Fruit fly (Drosophila melanogaster): Measurements from ENCODE around the gene sgg.
A peak's percentile ranks its signal among the peaks of the same experiment; 100 is the strongest.

Gene sgg

DNA sequence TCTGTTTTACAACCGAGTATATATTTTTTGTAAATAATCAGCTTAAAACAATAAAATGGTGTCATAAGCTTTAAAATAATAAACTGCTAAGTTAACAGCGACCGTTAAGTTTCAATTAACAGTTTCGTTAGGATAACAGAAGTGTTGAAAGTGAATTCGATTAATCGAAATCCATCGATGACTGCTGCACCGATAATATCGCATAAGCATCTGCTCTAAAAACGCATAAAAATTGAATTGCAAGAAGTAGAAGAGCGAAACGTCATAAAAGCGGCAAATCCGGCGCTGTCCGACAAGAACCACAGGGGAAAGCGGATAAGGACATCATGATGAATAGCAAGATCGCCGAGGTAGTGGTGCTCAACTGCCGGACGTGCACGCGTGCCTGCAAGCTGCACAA, 93.8 kb downstream of the sgg start, which contains the start of gene dwg (continued):
- TF ChIP-seq CG17186 (GFP tag; optimal IDR thresholded peaks at IDR 0.05), result peak; percentile 53
- no peak for TF ChIP-seq HLH54F (GFP tag; optimal IDR thresholded peaks at IDR 0.05)
- TF ChIP-seq Abd-B (GFP tag; optimal IDR thresholded peaks at IDR 0.05), result peak; percentile 38
- no peak for TF ChIP-seq usp (GFP tag; optimal IDR thresholded peaks at IDR 0.05)
- TF ChIP-seq jumu (GFP tag; optimal IDR thresholded peaks at IDR 0.05), result no peak
- TF ChIP-seq row (GFP tag; IDR thresholded peaks at IDR 0.05), result peak; percentile 17; the same call in 1 of the 3 replicates
- peak; percentile 81 for TF ChIP-seq sna (GFP tag; IDR thresholded peaks at IDR 0.05; ENCODE audit: partially characterized antibody)
- TF ChIP-seq vnd (GFP tag; IDR thresholded peaks at IDR 0.05; ENCODE audit: partially characterized antibody), result peak; percentile 75
- no peak for TF ChIP-seq Vsx1 (GFP tag; optimal IDR thresholded peaks at IDR 0.05)
- TF ChIP-seq CG6654 (GFP tag; optimal IDR thresholded peaks at IDR 0.05), result no peak
- peak; percentile 28 for TF ChIP-seq gfzf (GFP tag; optimal IDR thresholded peaks at IDR 0.05)
- peak; percentile 75 for TF ChIP-seq MBD-R2 (GFP tag; IDR thresholded peaks at IDR 0.05)
- no peak for TF ChIP-seq Ssrp (tag; optimal IDR thresholded peaks at IDR 0.05)
- peak; percentile 75; the same call in 2 of the 3 replicates for TF ChIP-seq knrl (GFP tag; IDR thresholded peaks at IDR 0.05; ENCODE audit: partially characterized antibody)
- TF ChIP-seq CG14860 (GFP tag; IDR thresholded peaks at IDR 0.05; ENCODE audit: partially characterized antibody), result peak; percentile 68; the same call in 2 of the 3 replicates
- peak; percentile 75 for TF ChIP-seq Blimp-1 (GFP tag; optimal IDR thresholded peaks at IDR 0.05)
- peak; percentile 82; the same call in 2 of the 3 replicates for TF ChIP-seq mld (GFP tag; IDR thresholded peaks at IDR 0.05; ENCODE audit: partially characterized antibody)
- TF ChIP-seq Dip3 (GFP tag; optimal IDR thresholded peaks at IDR 0.05), result no peak

Measured in whole organism, embryonic.